Worm (Caenorhabditis elegans) whole organism, early embryonic: ENCODE results near the gene ebp-1.

ENCODE experiments used
- aly-1 ChIP-seq: sonication (generic microtip); optimal IDR thresholded peaks from 2 replicates; lab custom pipeline; 2016; ENCODE audit warnings: missing genetic modification characterization, missing compliant biosample characterization
- ama-1 ChIP-seq: fragments of 150-350 bp; optimal IDR thresholded peaks from 2 replicates; lab custom pipeline; 2014
- ceh-13 ChIP-seq: fragments of 200-800 bp; sonication (Bioruptor generic); optimal IDR thresholded peaks from 2 replicates; lab custom pipeline; 2018; ENCODE audit warnings: mild to moderate bottlenecking, missing genetic modification characterization, missing compliant biosample characterization
- ceh-36 ChIP-seq: sonication (generic microtip); optimal IDR thresholded peaks from 2 replicates; lab custom pipeline; 2016; ENCODE audit warnings: missing genetic modification characterization, inconsistent platforms, missing compliant biosample characterization
- hnd-1 ChIP-seq: sonication (generic microtip); optimal IDR thresholded peaks from 2 replicates; lab custom pipeline; 2016; ENCODE audit warnings: missing genetic modification characterization, missing compliant biosample characterization
- pes-1 ChIP-seq: fragments of 200-800 bp; sonication (Bioruptor generic); IDR thresholded peaks from 2 replicates; pipeline ENCODE4 v1.3.6; 2022; ENCODE audit warnings: missing genetic modification reagents, missing genetic modification characterization, missing compliant biosample characterization
- scrt-1 ChIP-seq: fragments of 200-800 bp; sonication (Bioruptor generic); IDR thresholded peaks from 2 replicates; pipeline ENCODE4 v1.3.6; 2022; ENCODE audit warnings: missing genetic modification characterization, missing compliant biosample characterization
- tbx-11 ChIP-seq: fragments of 200-800 bp; sonication (Bioruptor generic); IDR thresholded peaks from 2 replicates; pipeline ENCODE4 v1.3.6; 2022; ENCODE audit warnings: missing genetic modification characterization, missing compliant biosample characterization

DNA sequence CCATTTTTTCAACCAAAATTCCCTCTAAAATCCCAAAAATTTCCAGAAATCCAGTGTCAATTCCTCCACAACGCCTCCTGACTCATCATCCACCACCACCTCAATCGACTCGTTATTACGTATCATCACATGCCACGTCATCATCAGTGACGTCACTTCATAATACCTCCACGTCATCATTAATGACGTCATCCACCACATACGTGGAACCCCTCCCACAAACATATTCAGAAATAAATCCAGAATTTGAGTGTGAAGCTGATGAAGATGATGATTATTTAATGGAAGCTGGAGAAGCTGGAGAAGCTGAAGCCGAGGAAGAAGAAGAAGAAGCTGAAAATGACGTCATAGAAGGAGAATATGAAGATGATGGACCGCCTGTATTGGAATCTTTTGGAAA lies 50.6 kb downstream of the ebp-1 start:
- TF ChIP-seq aly-1 (no peak), hnd-1 (tag; lab: Kevin White, UChicago) (no peak), ama-1 (no peak), ceh-13 (GFP tag; lab: Kevin White, UChicago) (no peak), ceh-36 (no peak), pes-1 (GFP tag; lab: Robert Waterston, UW) (no peak), tbx-11 (GFP tag; lab: Robert Waterston, UW) (no peak), scrt-1 (GFP tag; lab: Robert Waterston, UW) (no peak)
